Worm (Caenorhabditis elegans) whole organism, L1 larva: Measurements from ENCODE around the gene knl-1.

Experiments
- C04F5.9 ChIP-seq: sonication (generic microtip); optimal IDR thresholded peaks from 2 replicates; lab custom pipeline; 2016; ENCODE audit warnings: missing genetic modification characterization, missing compliant biosample characterization
- C16A3.4 ChIP-seq: fragments of 150-350 bp; optimal IDR thresholded peaks from 2 replicates; lab custom pipeline; 2014; ENCODE audit warnings: missing biosample characterization, missing genetic modification characterization
- F16B12.6 ChIP-seq: fragments of 150-350 bp; optimal IDR thresholded peaks from 2 replicates; lab custom pipeline; 2014; ENCODE audit warnings: missing biosample characterization, missing genetic modification characterization
- Y116A8C.19 ChIP-seq: sonication (generic microtip); optimal IDR thresholded peaks from 2 replicates; lab custom pipeline; 2016; ENCODE audit warnings: missing compliant biosample characterization, missing genetic modification characterization, borderline replicate concordance
- alr-1 ChIP-seq: fragments of 200-800 bp; sonication (Bioruptor generic); optimal IDR thresholded peaks from 2 replicates; lab custom pipeline; 2018; ENCODE audit warnings: borderline replicate concordance, mild to moderate bottlenecking, missing genetic modification characterization, missing compliant biosample characterization
- ama-1 ChIP-seq: fragments of 150-350 bp; optimal IDR thresholded peaks from 2 replicates; lab custom pipeline; 2014
- ceh-88 ChIP-seq: fragments of 200-800 bp; sonication (Bioruptor generic); IDR thresholded peaks from 2 replicates; pipeline ENCODE4 v1.3.6; 2022; ENCODE audit warnings: missing genetic modification characterization, missing compliant biosample characterization
- elt-3 ChIP-seq, 6 experiments: fragments of 150-350 bp in 1 of 6; sonication (generic microtip); optimal IDR thresholded peaks; 2 replicates each; lab custom pipeline; 2017 to 2018; ENCODE audit warnings: missing biosample characterization in 6 of 6, missing genetic modification characterization in 6 of 6, inconsistent platforms in 1 of 6
- ets-5 ChIP-seq: fragments of 200-800 bp; sonication (Bioruptor generic); IDR thresholded peaks from 2 replicates; pipeline ENCODE4 v1.3.6; 2022; ENCODE audit warnings: missing genetic modification characterization, missing compliant biosample characterization
- fkh-8 ChIP-seq: sonication (generic microtip); optimal IDR thresholded peaks from 2 replicates; lab custom pipeline; 2016; ENCODE audit warnings: mild to moderate bottlenecking, missing genetic modification characterization, missing compliant biosample characterization
- fos-1 ChIP-seq: fragments of 150-350 bp; optimal IDR thresholded peaks from 2 replicates; lab custom pipeline; 2014; ENCODE audit warnings: missing biosample characterization, missing genetic modification characterization
- hlh-17 ChIP-seq: fragments of 200-800 bp; sonication (Bioruptor generic); optimal IDR thresholded peaks from 2 replicates; lab custom pipeline; 2018; ENCODE audit warnings: missing genetic modification characterization, mild to moderate bottlenecking, missing compliant biosample characterization, moderate library complexity, borderline replicate concordance
- isw-1 ChIP-seq: fragments of 200-800 bp; sonication (Bioruptor generic); IDR thresholded peaks from 2 replicates; pipeline ENCODE4 v1.3.6; 2022; ENCODE audit warnings: missing genetic modification characterization, missing compliant biosample characterization
- lin-13 ChIP-seq: fragments of 150-350 bp; optimal IDR thresholded peaks from 2 replicates; lab custom pipeline; 2014; ENCODE audit warnings: missing biosample characterization, missing genetic modification reagents, missing genetic modification characterization
- lin-14 ChIP-seq: fragments of 200-800 bp; sonication (Bioruptor generic); optimal IDR thresholded peaks from 2 replicates; lab custom pipeline; 2018; ENCODE audit warnings: mild to moderate bottlenecking, missing genetic modification characterization, moderate library complexity, missing compliant biosample characterization
- lin-35 ChIP-seq, 2 experiments: fragments of 150-350 bp; optimal IDR thresholded peaks; 2 replicates each; lab custom pipeline; 2014; ENCODE audit warnings: missing biosample characterization in 2 of 2, missing genetic modification characterization in 2 of 2, missing genetic modification reagents in 2 of 2
- lin-39 ChIP-seq: fragments of 150-350 bp; optimal IDR thresholded peaks from 2 replicates; lab custom pipeline; 2014; ENCODE audit warnings: missing biosample characterization, missing genetic modification reagents, missing genetic modification characterization
- mab-9 ChIP-seq: fragments of 200-800 bp; sonication (Bioruptor generic); IDR thresholded peaks from 2 replicates; pipeline ENCODE4 v1.3.6; 2022; ENCODE audit warnings: missing genetic modification reagents, missing genetic modification characterization, missing compliant biosample characterization
- mef-2 ChIP-seq: fragments of 150-350 bp; optimal IDR thresholded peaks from 2 replicates; lab custom pipeline; 2014; ENCODE audit warnings: missing biosample characterization, missing genetic modification characterization
- mep-1 ChIP-seq: fragments of 150-350 bp; optimal IDR thresholded peaks from 2 replicates; lab custom pipeline; 2014; ENCODE audit warnings: missing biosample characterization, missing genetic modification characterization
- nhr-12 ChIP-seq: sonication (generic microtip); optimal IDR thresholded peaks from 2 replicates; lab custom pipeline; 2017; ENCODE audit warnings: missing biosample characterization, missing genetic modification characterization
- nhr-237 ChIP-seq: fragments of 150-350 bp; optimal IDR thresholded peaks from 2 replicates; lab custom pipeline; 2014; ENCODE audit warnings: missing biosample characterization, missing genetic modification characterization
- nhr-47 ChIP-seq: sonication (generic microtip); optimal IDR thresholded peaks from 2 replicates; lab custom pipeline; 2016; ENCODE audit warnings: mild to moderate bottlenecking, missing genetic modification characterization, moderate library complexity, missing compliant biosample characterization
- pag-3 ChIP-seq: sonication (generic microtip); optimal IDR thresholded peaks from 2 replicates; lab custom pipeline; 2017; ENCODE audit warnings: missing genetic modification characterization, mild to moderate bottlenecking, missing compliant biosample characterization, antibody characterized with exemption, borderline replicate concordance; ENCODE audit not compliant: insufficient read depth
- pax-3 ChIP-seq: fragments of 200-800 bp; sonication (Bioruptor generic); optimal IDR thresholded peaks from 2 replicates; lab custom pipeline; 2018; ENCODE audit warnings: mild to moderate bottlenecking, missing genetic modification characterization, moderate library complexity, missing compliant biosample characterization
- rnt-1 ChIP-seq: sonication (generic microtip); optimal IDR thresholded peaks from 2 replicates; lab custom pipeline; 2016; ENCODE audit warnings: mild to moderate bottlenecking, missing genetic modification characterization, moderate library complexity, missing compliant biosample characterization
- sptf-1 ChIP-seq: fragments of 150-350 bp; optimal IDR thresholded peaks from 2 replicates; lab custom pipeline; 2014; ENCODE audit warnings: missing biosample characterization, missing genetic modification characterization
- swsn-7 ChIP-seq: sonication (generic microtip); optimal IDR thresholded peaks from 2 replicates; lab custom pipeline; 2016; ENCODE audit warnings: missing genetic modification characterization, missing compliant biosample characterization
- tbx-2 ChIP-seq: sonication (generic microtip); optimal IDR thresholded peaks from 2 replicates; lab custom pipeline; 2016; ENCODE audit warnings: missing genetic modification characterization, missing compliant biosample characterization
- unc-98 ChIP-seq: fragments of 200-800 bp; sonication (Bioruptor generic); IDR thresholded peaks from 2 replicates; pipeline ENCODE4 v1.3.6; 2022; ENCODE audit warnings: missing genetic modification characterization, missing compliant biosample characterization
- vab-15 ChIP-seq: sonication (generic microtip); optimal IDR thresholded peaks from 2 replicates; lab custom pipeline; 2017; ENCODE audit warnings: missing genotype, mild to moderate bottlenecking, missing genetic modification characterization, missing compliant biosample characterization
- zag-1 ChIP-seq: fragments of 150-350 bp; optimal IDR thresholded peaks from 2 replicates; lab custom pipeline; 2014; ENCODE audit warnings: missing biosample characterization, missing genetic modification characterization
- zip-4 ChIP-seq: fragments of 200-800 bp; sonication (Bioruptor generic); optimal IDR thresholded peaks from 2 replicates; lab custom pipeline; 2018; ENCODE audit warnings: mild to moderate bottlenecking, missing genetic modification characterization, moderate library complexity, missing compliant biosample characterization
- ztf-11 ChIP-seq, 2 experiments: sonication (generic microtip); optimal IDR thresholded peaks; 2 replicates each; lab custom pipeline; 2016 to 2017; ENCODE audit warnings: missing genetic modification characterization in 2 of 2, missing biosample characterization in 1 of 2, missing compliant biosample characterization in 1 of 2

Gene knl-1

DNA sequence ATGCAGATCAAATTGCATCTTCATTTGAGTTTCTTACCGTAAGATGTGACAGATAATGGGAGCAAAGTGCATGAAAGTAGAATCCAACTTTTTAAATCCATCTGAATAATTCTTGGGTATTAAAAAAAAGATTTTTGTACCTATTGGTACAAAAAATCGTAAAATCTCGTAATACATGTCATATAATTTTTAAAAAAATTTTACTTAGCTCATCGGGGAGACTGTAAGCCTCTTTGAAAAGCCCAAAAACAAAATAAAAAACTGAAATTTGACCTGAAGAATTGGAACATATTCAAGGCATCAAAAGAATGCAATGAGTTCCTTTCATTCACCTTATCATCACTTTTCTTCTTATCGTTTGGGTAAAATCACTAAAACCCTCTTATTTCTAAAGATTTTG, 25.4 kb downstream of the knl-1 start, which contains the start of gene clec-160:
Gene clec-160, minus strand, starts transcription at position 101 of the 400 bp plus-strand sequence.
- no peak for TF ChIP-seq mep-1 (tag; lab: Kevin White, UChicago)
- TF ChIP-seq sptf-1 (tag; lab: Kevin White, UChicago) = no peak
- TF ChIP-seq isw-1 = no peak
- TF ChIP-seq C04F5.9 (tag; lab: Kevin White, UChicago) = no peak
- no peak for TF ChIP-seq lin-13
- TF ChIP-seq zip-4 (GFP tag; lab: Kevin White, UChicago) = no peak
- no peak for TF ChIP-seq mef-2 (tag; lab: Kevin White, UChicago)
- TF ChIP-seq ama-1 = no peak
- no peak for TF ChIP-seq tbx-2
- TF ChIP-seq fos-1 (tag; lab: Kevin White, UChicago) = no peak
- no peak for TF ChIP-seq mab-9 (GFP tag; lab: Robert Waterston, UW)
- no peak for TF ChIP-seq lin-35 (GFP tag; optimal IDR thresholded peaks at IDR 0.05; lab: Kevin White, UChicago)
- TF ChIP-seq pag-3 (tag; lab: Kevin White, UChicago) = no peak
- no peak for TF ChIP-seq fkh-8 (tag; lab: Kevin White, UChicago)
- TF ChIP-seq lin-14 (GFP tag; lab: Kevin White, UChicago) = no peak
- TF ChIP-seq hlh-17 (GFP tag; lab: Kevin White, UChicago) = no peak
- TF ChIP-seq C16A3.4 = no peak
- no peak for TF ChIP-seq nhr-237 (tag; lab: Kevin White, UChicago)

DNA sequence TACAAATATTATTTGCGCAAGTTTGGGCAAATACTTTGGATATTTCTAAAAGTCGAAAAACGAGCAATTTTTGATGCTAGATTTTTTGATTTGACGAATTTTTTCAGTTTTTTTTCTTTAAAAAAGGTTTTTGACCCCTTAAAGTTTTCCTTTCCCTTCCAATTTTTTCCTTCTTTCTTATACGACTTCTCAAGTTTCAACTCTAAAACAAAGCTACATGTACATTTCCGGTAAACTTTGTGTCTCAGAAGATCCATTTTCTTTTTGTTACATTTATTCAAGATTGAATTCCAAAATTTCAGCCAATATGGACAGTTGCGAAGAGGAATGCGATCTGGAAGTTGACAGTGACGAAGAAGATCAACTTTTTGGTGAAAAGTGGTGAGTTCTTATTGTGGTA, 28.4 kb downstream of the knl-1 start, which contains the start of gene mig-10:
Gene mig-10, plus strand, starts transcription at position 301 of the 400 bp plus-strand sequence.
- no peak for TF ChIP-seq swsn-7 (tag; lab: Kevin White, UChicago)
- no peak for TF ChIP-seq ets-5 (GFP tag; lab: Robert Waterston, UW)

DNA sequence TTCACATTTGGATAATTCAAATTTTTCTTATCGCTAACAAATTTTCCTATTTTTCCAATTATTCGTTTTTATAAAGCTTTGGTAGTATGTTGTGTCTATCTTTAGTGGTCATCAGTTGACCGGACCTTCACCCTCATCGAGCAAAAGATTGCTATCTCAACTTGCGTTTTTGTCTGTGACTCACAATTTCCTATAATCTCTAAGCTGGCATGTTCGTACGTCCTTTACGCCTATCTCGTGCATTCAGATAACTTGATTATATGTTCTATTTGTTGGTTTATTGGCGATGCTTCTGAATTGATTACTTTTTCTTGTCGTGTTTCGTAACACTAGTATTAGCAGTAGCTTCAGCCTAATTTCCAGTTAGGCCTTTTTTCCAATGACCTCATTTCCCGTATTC, 29.1 kb downstream of the knl-1 start:
- TF ChIP-seq lin-39 (tag; lab: Kevin White, UChicago) (no peak), elt-3 (tag; optimal IDR thresholded peaks at IDR 0.05; lab: Kevin White, UChicago) (no peak), F16B12.6 (tag; lab: Kevin White, UChicago) (no peak), unc-98 (GFP tag; lab: Robert Waterston, UW) (no peak), rnt-1 (tag; lab: Kevin White, UChicago) (no peak), nhr-12 (no peak), vab-15 (tag; lab: Kevin White, UChicago) (no peak)

DNA sequence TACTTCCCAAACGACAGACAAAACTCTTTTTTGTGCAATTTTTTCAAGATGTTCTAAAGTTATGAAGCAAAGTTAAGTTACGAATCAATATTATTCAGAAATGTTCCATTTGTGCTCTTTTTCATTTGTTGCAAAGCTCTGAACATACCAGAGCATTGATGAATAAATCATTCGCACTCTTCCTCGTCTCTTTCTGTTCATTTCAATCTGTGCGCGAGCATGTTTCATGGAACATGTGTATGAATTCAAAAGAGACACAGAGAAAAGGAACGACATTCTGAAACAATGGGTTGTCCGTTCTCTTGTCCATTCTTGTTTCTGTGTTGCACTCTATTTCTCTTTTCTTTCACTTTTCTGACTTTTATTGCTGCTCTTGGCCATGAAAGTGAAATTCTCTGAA, 29.9 kb downstream of the knl-1 start:
- no peak for TF ChIP-seq ama-1

DNA sequence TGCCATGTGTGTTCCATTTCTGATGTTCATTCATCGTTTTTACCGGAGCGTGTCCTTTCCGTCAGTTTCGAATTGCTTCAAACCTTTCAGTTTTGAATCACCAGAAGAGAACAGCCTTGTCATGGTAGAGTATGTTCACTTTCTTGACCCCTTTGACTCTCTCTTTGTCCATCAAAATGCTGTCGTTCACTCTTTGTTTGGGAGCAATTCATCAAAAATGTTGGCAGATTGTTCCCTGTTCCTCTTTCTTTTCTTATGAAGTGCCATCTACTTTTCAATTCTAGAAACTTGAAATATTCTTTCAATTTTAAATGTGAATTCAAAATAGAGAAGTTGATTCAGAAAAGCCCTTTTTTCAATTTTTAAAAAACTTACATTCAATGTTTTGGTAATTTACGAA, 30.9 kb downstream of the knl-1 start:
- TF ChIP-seq nhr-12 = no peak
- no peak for TF ChIP-seq pax-3 (tag; lab: Kevin White, UChicago)
- TF ChIP-seq lin-14 (GFP tag; lab: Kevin White, UChicago) = no peak
- no peak for TF ChIP-seq mep-1 (tag; lab: Kevin White, UChicago)
- TF ChIP-seq ama-1 = no peak
- TF ChIP-seq Y116A8C.19 (tag; lab: Kevin White, UChicago) = no peak
- TF ChIP-seq unc-98 (GFP tag; lab: Robert Waterston, UW) = no peak
- TF ChIP-seq ztf-11 (tag; optimal IDR thresholded peaks at IDR 0.05; lab: Kevin White, UChicago) = no peak
- no peak for TF ChIP-seq alr-1 (tag; lab: Kevin White, UChicago)
- TF ChIP-seq zag-1 (tag; lab: Kevin White, UChicago) = no peak
- no peak for TF ChIP-seq ceh-88 (GFP tag; lab: Robert Waterston, UW)
- no peak for TF ChIP-seq nhr-47 (tag; lab: Kevin White, UChicago)
- TF ChIP-seq, all 84 proteins: peak for 0
